Worm (Caenorhabditis elegans): ENCODE results near the gene bigr-1.

DNA sequence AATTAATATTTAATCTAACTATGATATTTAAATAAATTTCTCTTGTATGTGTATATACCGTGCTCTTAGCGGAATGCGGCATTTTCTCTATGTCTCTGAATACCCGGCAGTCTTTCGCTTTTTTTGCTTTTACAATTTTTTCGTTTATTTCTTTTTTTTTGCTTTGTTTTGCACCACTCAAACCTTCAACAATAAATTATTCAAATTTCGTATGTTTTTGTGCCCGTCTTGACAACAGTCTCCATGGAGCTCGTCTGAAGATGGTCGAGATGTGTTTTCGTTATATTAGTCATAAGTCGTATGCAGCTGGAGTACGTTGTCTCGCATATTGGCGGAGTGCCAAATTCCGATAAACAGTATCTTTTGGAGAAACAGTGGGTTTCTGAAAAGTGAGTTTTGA is 44.9 kb downstream of the bigr-1 start, which contains the start of gene T06D8.2:
- TF ChIP-seq W03F9.2 (tag; optimal IDR thresholded peaks at IDR 0.05) (no peak), dao-5 (tag; optimal IDR thresholded peaks at IDR 0.05) (no peak)
